Fruit fly (Drosophila melanogaster): Measurements from ENCODE around the gene CG32161.

dm6 chr3L:16875959-16876358 lies 29.9 kb downstream of the CG32161 start:
- no peak for TF ChIP-seq ttk (optimal IDR thresholded peaks at IDR 0.05)
- TF ChIP-seq psq (optimal IDR thresholded peaks at IDR 0.05), result no peak
- TF ChIP-seq Myc (optimal IDR thresholded peaks at IDR 0.05), result no peak
- no peak for TF ChIP-seq Sin3A (optimal IDR thresholded peaks at IDR 0.05)
- TF ChIP-seq insv (optimal IDR thresholded peaks at IDR 0.05), result no peak
- TF ChIP-seq h (optimal IDR thresholded peaks at IDR 0.05), result no peak

Measured in Kc167 (cell line).